Fruit fly (Drosophila melanogaster): ENCODE data around the gene CrebB.

dm6 chrX:18368644-18368998, 2.5 kb downstream of the CrebB start:
- TF ChIP-seq CTCF (optimal IDR thresholded peaks at IDR 0.05) (no peak), CG8478 (optimal IDR thresholded peaks at IDR 0.05) (no peak)

Measured in S2 (cell line).